Worm (Caenorhabditis elegans) whole organism, L1 larva: ENCODE results near the gene grl-24.
A peak's percentile ranks its signal among the peaks of the same experiment; 100 is the strongest.

Source experiments
- C04F5.9 ChIP-seq: sonication (generic microtip); optimal IDR thresholded peaks from 2 replicates; lab custom pipeline; 2016; ENCODE audit warnings: missing genetic modification characterization, missing compliant biosample characterization
- C16A3.4 ChIP-seq: fragments of 150-350 bp; optimal IDR thresholded peaks from 2 replicates; lab custom pipeline; 2014; ENCODE audit warnings: missing biosample characterization, missing genetic modification characterization
- Y116A8C.19 ChIP-seq: sonication (generic microtip); optimal IDR thresholded peaks from 2 replicates; lab custom pipeline; 2016; ENCODE audit warnings: missing compliant biosample characterization, missing genetic modification characterization, borderline replicate concordance
- alr-1 ChIP-seq: fragments of 200-800 bp; sonication (Bioruptor generic); optimal IDR thresholded peaks from 2 replicates; lab custom pipeline; 2018; ENCODE audit warnings: borderline replicate concordance, mild to moderate bottlenecking, missing genetic modification characterization, missing compliant biosample characterization
- aly-2 ChIP-seq: fragments of 150-350 bp; optimal IDR thresholded peaks from 2 replicates; lab custom pipeline; 2014; ENCODE audit warnings: missing biosample characterization, missing genetic modification characterization
- ceh-63 ChIP-seq: fragments of 200-800 bp; sonication (Bioruptor generic); optimal IDR thresholded peaks from 2 replicates; lab custom pipeline; 2018; ENCODE audit warnings: mild to moderate bottlenecking, missing genetic modification characterization, missing compliant biosample characterization
- ceh-82 ChIP-seq, 3 experiments: fragments of 150-350 bp in 1 of 3; sonication (generic microtip) in 2 of 3; optimal IDR thresholded peaks; 2 replicates each; lab custom pipeline; 2014 to 2017; ENCODE audit warnings: missing biosample characterization in 3 of 3, missing genetic modification characterization in 3 of 3
- efl-1 ChIP-seq, 4 experiments: fragments of 150-350 bp; optimal IDR thresholded peaks in 3 of 4; peaks in 1 of 4; 1 replicate in 1 of 4; 2 replicates in 3 of 4; lab custom pipeline; 2014; ENCODE audit warnings: missing biosample characterization in 2 of 4, missing genetic modification characterization in 2 of 4, missing genetic modification reagents in 2 of 4
- efl-3 ChIP-seq: fragments of 200-800 bp; sonication (Bioruptor generic); optimal IDR thresholded peaks from 2 replicates; lab custom pipeline; 2018; ENCODE audit warnings: mild to moderate bottlenecking, missing genetic modification characterization, missing compliant biosample characterization
- egl-27 ChIP-seq, 2 experiments: fragments of 150-350 bp in 1 of 2; sonication (generic microtip); optimal IDR thresholded peaks; 3 replicates each; lab custom pipeline; 2017 to 2018; ENCODE audit warnings: missing biosample characterization in 2 of 2, missing genetic modification characterization in 2 of 2, missing genetic modification reagents in 2 of 2
- elt-2 ChIP-seq: sonication (generic microtip); optimal IDR thresholded peaks from 2 replicates; lab custom pipeline; 2016; ENCODE audit warnings: missing genetic modification characterization, mild to moderate bottlenecking, inconsistent platforms, missing compliant biosample characterization, missing genetic modification reagents
- elt-3 ChIP-seq, 6 experiments: fragments of 150-350 bp in 1 of 6; sonication (generic microtip); optimal IDR thresholded peaks; 2 replicates each; lab custom pipeline; 2017 to 2018; ENCODE audit warnings: missing biosample characterization in 6 of 6, missing genetic modification characterization in 6 of 6, inconsistent platforms in 1 of 6
- fkh-10 ChIP-seq: sonication (generic microtip); optimal IDR thresholded peaks from 2 replicates; lab custom pipeline; 2017; ENCODE audit warnings: missing biosample characterization, missing genetic modification reagents, missing genetic modification characterization
- fkh-4 ChIP-seq: sonication (generic microtip); optimal IDR thresholded peaks from 2 replicates; lab custom pipeline; 2016; ENCODE audit warnings: missing compliant biosample characterization, missing genetic modification characterization, borderline replicate concordance
- fkh-8 ChIP-seq: sonication (generic microtip); optimal IDR thresholded peaks from 2 replicates; lab custom pipeline; 2016; ENCODE audit warnings: mild to moderate bottlenecking, missing genetic modification characterization, missing compliant biosample characterization
- hpl-2 ChIP-seq: fragments of 150-350 bp; optimal IDR thresholded peaks from 2 replicates; lab custom pipeline; 2014; ENCODE audit warnings: missing biosample characterization, missing genetic modification reagents, missing genetic modification characterization
- irx-1 ChIP-seq: sonication (generic microtip); optimal IDR thresholded peaks from 2 replicates; lab custom pipeline; 2016; ENCODE audit warnings: missing genetic modification characterization, missing compliant biosample characterization
- lin-13 ChIP-seq: fragments of 150-350 bp; optimal IDR thresholded peaks from 2 replicates; lab custom pipeline; 2014; ENCODE audit warnings: missing biosample characterization, missing genetic modification reagents, missing genetic modification characterization
- lin-14 ChIP-seq: fragments of 200-800 bp; sonication (Bioruptor generic); optimal IDR thresholded peaks from 2 replicates; lab custom pipeline; 2018; ENCODE audit warnings: mild to moderate bottlenecking, missing genetic modification characterization, moderate library complexity, missing compliant biosample characterization
- lin-15B ChIP-seq: fragments of 150-350 bp; sonication (generic microtip); optimal IDR thresholded peaks from 3 replicates; lab custom pipeline; 2014; ENCODE audit warnings: missing biosample characterization, missing genetic modification characterization
- lin-35 ChIP-seq, 2 experiments: fragments of 150-350 bp; optimal IDR thresholded peaks; 2 replicates each; lab custom pipeline; 2014; ENCODE audit warnings: missing biosample characterization in 2 of 2, missing genetic modification characterization in 2 of 2, missing genetic modification reagents in 2 of 2
- lsy-2 ChIP-seq, 2 experiments: fragments of 150-350 bp; optimal IDR thresholded peaks; 2 replicates each; lab custom pipeline; 2014; ENCODE audit warnings: missing biosample characterization in 2 of 2, missing genetic modification characterization in 2 of 2
- mab-9 ChIP-seq: fragments of 200-800 bp; sonication (Bioruptor generic); IDR thresholded peaks from 2 replicates; pipeline ENCODE4 v1.3.6; 2022; ENCODE audit warnings: missing genetic modification reagents, missing genetic modification characterization, missing compliant biosample characterization
- mdl-1 ChIP-seq, 2 experiments: fragments of 150-350 bp; optimal IDR thresholded peaks; 2 replicates each; lab custom pipeline; 2014 to 2017; ENCODE audit warnings: missing biosample characterization in 2 of 2, missing genetic modification characterization in 2 of 2, inconsistent platforms in 1 of 2
- mef-2 ChIP-seq: fragments of 150-350 bp; optimal IDR thresholded peaks from 2 replicates; lab custom pipeline; 2014; ENCODE audit warnings: missing biosample characterization, missing genetic modification characterization
- nhr-20 ChIP-seq: sonication (generic microtip); optimal IDR thresholded peaks from 2 replicates; lab custom pipeline; 2016; ENCODE audit warnings: mild to moderate bottlenecking, missing genetic modification characterization, missing compliant biosample characterization
- nhr-237 ChIP-seq: fragments of 150-350 bp; optimal IDR thresholded peaks from 2 replicates; lab custom pipeline; 2014; ENCODE audit warnings: missing biosample characterization, missing genetic modification characterization
- nhr-76 ChIP-seq: sonication (generic microtip); optimal IDR thresholded peaks from 2 replicates; lab custom pipeline; 2017; ENCODE audit warnings: missing biosample characterization, missing genetic modification characterization
- nhr-77 ChIP-seq: fragments of 150-350 bp; optimal IDR thresholded peaks from 2 replicates; lab custom pipeline; 2014; ENCODE audit warnings: missing biosample characterization, missing genetic modification characterization
- nhr-85 ChIP-seq: sonication (generic microtip); peaks from one replicate; lab custom pipeline; 2016; ENCODE audit warnings: missing genetic modification characterization, inconsistent platforms, missing compliant biosample characterization
- nhr-90 ChIP-seq: sonication (generic microtip); optimal IDR thresholded peaks from 2 replicates; lab custom pipeline; 2016; ENCODE audit warnings: mild to moderate bottlenecking, missing genetic modification characterization, missing compliant biosample characterization; ENCODE audit not compliant: poor library complexity
- pax-3 ChIP-seq: fragments of 200-800 bp; sonication (Bioruptor generic); optimal IDR thresholded peaks from 2 replicates; lab custom pipeline; 2018; ENCODE audit warnings: mild to moderate bottlenecking, missing genetic modification characterization, moderate library complexity, missing compliant biosample characterization
- skn-1 ChIP-seq: fragments of 150-350 bp; optimal IDR thresholded peaks from 2 replicates; lab custom pipeline; 2014; ENCODE audit warnings: missing biosample characterization, missing genetic modification characterization
- snpc-4 ChIP-seq: fragments of 150-350 bp; optimal IDR thresholded peaks from 2 replicates; lab custom pipeline; 2014; ENCODE audit warnings: missing biosample characterization, missing genetic modification characterization
- sox-4 ChIP-seq: sonication (generic microtip); optimal IDR thresholded peaks from 2 replicates; lab custom pipeline; 2016; ENCODE audit warnings: missing genetic modification characterization, missing compliant biosample characterization
- tbx-2 ChIP-seq: sonication (generic microtip); optimal IDR thresholded peaks from 2 replicates; lab custom pipeline; 2016; ENCODE audit warnings: missing genetic modification characterization, missing compliant biosample characterization

Gene grl-24

DNA sequence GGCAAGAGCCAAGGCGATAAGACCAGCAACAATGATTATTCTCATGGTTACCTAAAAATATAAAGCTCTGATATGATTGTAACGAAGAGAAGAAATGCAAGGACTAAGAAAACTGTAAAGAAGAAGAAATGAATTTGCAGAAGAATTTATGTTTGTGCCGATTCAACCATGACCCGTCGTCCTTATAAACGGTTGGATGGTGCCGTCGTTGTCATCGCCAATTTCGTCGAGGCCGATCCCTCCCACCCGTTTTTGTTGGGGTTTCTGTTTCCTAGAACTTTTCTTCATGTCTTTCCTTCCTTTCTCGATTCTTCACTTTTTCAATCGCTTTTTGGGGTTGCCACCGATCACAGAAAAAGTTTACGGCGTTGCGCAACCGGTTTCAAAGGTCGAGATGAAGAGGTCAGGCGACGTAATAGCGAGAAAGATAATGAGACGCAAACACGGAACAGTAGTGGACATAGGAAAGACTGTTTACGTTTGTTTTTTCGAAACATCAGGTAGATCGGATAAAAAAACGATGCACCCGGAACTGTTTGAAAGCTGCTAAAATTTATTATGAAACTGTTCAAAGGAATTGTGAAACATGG, 3.7 kb downstream of the grl-24 start, which contains the start of gene epic-1 (continued):
- TF ChIP-seq elt-3 (tag; optimal IDR thresholded peaks at IDR 0.05; lab: Kevin White, UChicago) (no peak), lin-15B (tag; lab: Kevin White, UChicago) (no peak), snpc-4 (no peak), C04F5.9 (tag; lab: Kevin White, UChicago) (no peak), fkh-4 (tag; lab: Kevin White, UChicago) (no peak), efl-3 (GFP tag; lab: Kevin White, UChicago) (no peak), nhr-76 (tag; lab: Kevin White, UChicago) (no peak), nhr-20 (tag; lab: Kevin White, UChicago) (peak; percentile 27), lsy-2 (tag; optimal IDR thresholded peaks at IDR 0.05; lab: Kevin White, UChicago) (peak in 1 of 2 experiments; percentile 11)

DNA sequence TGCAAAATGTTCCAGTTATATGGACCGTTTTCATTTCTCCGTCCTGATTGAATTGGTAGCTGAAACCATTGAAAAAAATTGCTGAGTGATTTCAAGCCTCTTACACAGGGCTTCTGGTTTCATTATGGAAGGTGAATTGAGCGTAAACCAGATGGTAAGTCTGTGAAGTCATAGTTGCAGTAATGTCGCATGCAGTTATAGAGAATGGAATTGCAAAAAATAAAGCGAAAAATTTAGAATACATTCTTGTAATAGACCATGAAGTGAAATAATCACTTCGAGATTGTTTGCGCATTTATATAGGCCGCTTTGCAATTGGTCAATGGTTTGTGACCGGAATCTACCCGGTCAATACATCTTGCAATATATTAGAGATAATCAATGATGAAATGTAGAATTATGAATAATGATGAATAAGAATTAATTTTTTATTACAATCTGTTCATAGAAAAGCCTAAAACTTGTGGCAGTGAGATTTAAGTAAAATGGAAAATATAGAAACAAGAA, 5.5 kb downstream of the grl-24 start, which contains the start of gene F11E6.4:
Gene F11E6.4, minus strand, starts transcription at position 259 of the 507 bp plus-strand sequence.
- TF ChIP-seq snpc-4 = no peak
- peak; percentile 62 for TF ChIP-seq nhr-85 (tag; lab: Kevin White, UChicago)
- peak; percentile 17 for TF ChIP-seq aly-2 (tag; lab: Kevin White, UChicago)
- TF ChIP-seq sox-4 = no peak

DNA sequence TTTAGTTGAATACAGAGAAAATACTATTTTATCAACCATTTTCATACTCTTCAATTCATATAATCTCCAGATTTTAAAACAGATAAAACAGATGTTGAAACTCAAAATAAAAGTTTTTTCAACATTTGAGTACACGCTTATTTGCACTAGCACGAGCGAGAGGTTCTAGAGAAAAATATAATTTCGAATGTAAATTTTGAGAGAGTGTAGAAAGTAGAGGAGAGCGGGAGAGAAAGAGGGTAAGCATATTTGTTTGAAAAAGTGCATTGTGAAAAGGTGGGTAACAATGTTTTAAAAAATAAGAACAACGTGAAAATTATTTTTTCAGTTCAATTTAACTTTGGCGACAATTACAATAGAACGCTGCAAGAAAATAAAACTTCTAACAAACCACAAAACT, 7.8 kb downstream of the grl-24 start:
- TF ChIP-seq lin-14 (peak; percentile 42), tbx-2 (tag; lab: Kevin White, UChicago) (no peak), efl-1 (optimal IDR thresholded peaks at IDR 0.05; lab: Kevin White, UChicago) (peak; percentile 6), efl-1 (GFP tag; optimal IDR thresholded peaks at IDR 0.05 in 1 of 2; lab: Kevin White, UChicago) (no peak), skn-1 (tag; lab: Kevin White, UChicago) (peak; percentile 14)
- TF ChIP-seq, all 84 proteins: peak for 3

DNA sequence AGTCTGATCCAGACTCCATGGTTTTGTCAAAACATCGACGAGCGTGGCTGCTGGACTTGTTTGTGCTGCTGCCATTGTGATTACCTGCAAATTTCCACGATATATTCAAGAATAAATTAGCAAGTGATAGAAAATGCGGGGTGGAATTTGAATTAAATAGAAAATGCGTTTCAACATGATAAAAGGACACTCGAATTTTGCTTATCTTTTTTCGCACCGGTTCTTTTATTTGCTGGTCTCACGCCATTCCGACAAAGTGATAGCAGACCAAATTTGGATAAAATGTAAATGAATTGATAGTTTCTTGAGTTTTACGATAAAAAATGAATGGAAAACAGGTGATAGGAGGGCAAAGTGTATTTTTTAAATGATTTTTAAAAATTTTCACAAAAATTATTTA, 8.3 kb downstream of the grl-24 start, which contains the start of gene elo-2:
Gene elo-2, minus strand, starts transcription at position 84 of the 400 bp plus-strand sequence.
- TF ChIP-seq Y116A8C.19 (tag; lab: Kevin White, UChicago) (no peak), ceh-82 (tag; optimal IDR thresholded peaks at IDR 0.05; lab: Kevin White, UChicago) (no peak), nhr-85 (tag; lab: Kevin White, UChicago) (no peak), lin-35 (GFP tag; optimal IDR thresholded peaks at IDR 0.05; lab: Kevin White, UChicago) (peak in 1 of 2 experiments; percentile 18), egl-27 (tag; optimal IDR thresholded peaks at IDR 0.05; lab: Kevin White, UChicago) (no peak), efl-1 (optimal IDR thresholded peaks at IDR 0.05; lab: Kevin White, UChicago) (no peak), efl-1 (GFP tag; optimal IDR thresholded peaks at IDR 0.05 in 1 of 2; lab: Kevin White, UChicago) (peak in 1 of 2 experiments; percentile 68), lin-13 (no peak), elt-2 (tag; lab: Kevin White, UChicago) (peak; percentile 92), fkh-10 (GFP tag; lab: Kevin White, UChicago) (no peak)

DNA sequence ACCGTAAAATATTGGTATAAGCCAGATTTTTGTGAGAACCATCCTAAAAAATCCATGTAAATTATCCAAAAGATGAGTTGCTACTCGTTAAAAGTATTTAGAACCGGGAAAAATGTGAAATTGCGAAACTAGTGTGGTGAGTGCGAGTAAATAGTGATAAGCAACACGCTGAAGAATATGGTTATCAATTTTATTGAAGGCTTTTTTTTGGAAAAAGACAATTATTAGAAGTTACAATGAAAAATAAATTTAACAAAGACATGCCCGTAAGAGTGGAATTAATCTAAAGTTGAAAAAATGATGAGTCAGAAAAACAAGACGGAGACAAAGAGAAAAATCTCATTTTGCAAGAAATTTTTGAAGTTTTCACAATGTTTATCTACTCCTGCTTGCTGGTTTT, 9.8 kb downstream of the grl-24 start, which contains the start of gene F11E6.6:
Gene F11E6.6, minus strand, starts transcription at position 101 of the 400 bp plus-strand sequence.
- no peak for TF ChIP-seq hpl-2 (GFP tag; lab: Kevin White, UChicago)
- no peak for TF ChIP-seq mef-2 (tag; lab: Kevin White, UChicago)
- TF ChIP-seq nhr-237 (tag; lab: Kevin White, UChicago) = no peak
- no peak for TF ChIP-seq mab-9 (GFP tag; lab: Robert Waterston, UW)
- TF ChIP-seq efl-3 (GFP tag; lab: Kevin White, UChicago) = no peak
- TF ChIP-seq mdl-1 (tag; optimal IDR thresholded peaks at IDR 0.05; lab: Kevin White, UChicago) = no peak
- no peak for TF ChIP-seq skn-1 (tag; lab: Kevin White, UChicago)
- TF ChIP-seq fkh-8 = no peak
- TF ChIP-seq pax-3 (tag; lab: Kevin White, UChicago) = no peak
- TF ChIP-seq C16A3.4 (tag; lab: Kevin White, UChicago) = no peak
- TF ChIP-seq lin-15B (tag; lab: Kevin White, UChicago) = no peak
- TF ChIP-seq alr-1 (tag; lab: Kevin White, UChicago) = no peak
- no peak for TF ChIP-seq ceh-63 (GFP tag; lab: Kevin White, UChicago)
- TF ChIP-seq tbx-2 (tag; lab: Kevin White, UChicago) = no peak
- TF ChIP-seq fkh-4 (tag; lab: Kevin White, UChicago) = no peak
- TF ChIP-seq nhr-77 (tag; lab: Kevin White, UChicago) = no peak
- TF ChIP-seq nhr-90 (tag; lab: Kevin White, UChicago) = no peak
- no peak for TF ChIP-seq snpc-4
- TF ChIP-seq irx-1 = no peak
- no peak for TF ChIP-seq C04F5.9 (tag; lab: Kevin White, UChicago)
